Worm (Caenorhabditis elegans): ENCODE results near the gene ZK418.2.

ZK418.2 gene

ce11 chrIII:7064185-7064584, 27.0 kb upstream of the ZK418.2 start, which contains the start of gene R01H2.4:
R01H2.4 (minus strand) TSS chrIII:7064285.
- TF ChIP-seq nhr-47 (tag; optimal IDR thresholded peaks at IDR 0.05) = no peak
- no peak for TF ChIP-seq mab-9 (GFP tag; IDR thresholded peaks at IDR 0.05)
- TF ChIP-seq fkh-10 (GFP tag; optimal IDR thresholded peaks at IDR 0.05) = no peak

DNA sequence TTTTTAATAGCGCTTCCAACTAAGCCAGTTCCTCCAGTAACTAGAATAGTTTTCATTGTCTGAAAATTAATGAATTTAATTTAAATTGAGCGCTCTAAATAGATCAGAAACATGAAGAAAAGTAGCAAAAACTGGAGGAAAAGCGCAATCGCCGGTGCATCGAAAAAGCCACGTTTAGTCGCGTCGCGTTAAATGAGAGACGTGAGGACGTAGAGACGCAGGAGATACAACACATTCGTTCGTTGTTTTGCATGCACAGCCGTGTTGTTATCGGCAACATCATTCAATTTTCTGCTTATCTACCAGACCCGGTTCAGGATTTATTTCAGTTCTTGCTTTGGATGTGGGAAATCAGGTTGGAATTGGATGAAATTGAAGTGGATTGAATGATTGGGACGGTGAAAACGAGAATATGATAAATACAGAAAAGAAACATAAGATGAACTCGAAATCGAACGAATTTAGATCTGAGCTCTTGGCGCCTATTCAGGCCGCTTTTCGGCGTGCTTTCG, 23.7 kb upstream of the ZK418.2 start, which contains the start of gene ger-1:
Gene ger-1, minus strand, starts transcription at position 93 of the 512 bp plus-strand sequence.
- TF ChIP-seq lin-35 (GFP tag; optimal IDR thresholded peaks at IDR 0.05) (peak in 1 of 2 experiments; percentile 13), snpc-4 (tag; optimal IDR thresholded peaks at IDR 0.05) (no peak), dpl-1 (GFP tag; optimal IDR thresholded peaks at IDR 0.05) (peak in 1 of 3 experiments; percentile 3), mef-2 (tag; optimal IDR thresholded peaks at IDR 0.05) (no peak), elt-3 (tag; optimal IDR thresholded peaks at IDR 0.05) (no peak), efl-1 (optimal IDR thresholded peaks at IDR 0.05) (no peak), efl-1 (GFP tag; optimal IDR thresholded peaks at IDR 0.05 in 1 of 2) (peak in 1 of 2 experiments; percentile 93)

- TF ChIP-seq irx-1 (tag; optimal IDR thresholded peaks at IDR 0.05) (no peak), C04F5.9 (tag; optimal IDR thresholded peaks at IDR 0.05) (no peak), swsn-7 (tag; optimal IDR thresholded peaks at IDR 0.05) (peak; percentile 32), ceh-82 (tag; optimal IDR thresholded peaks at IDR 0.05) (peak in 1 of 3 experiments; percentile 51), lir-3 (tag; optimal IDR thresholded peaks at IDR 0.05; ENCODE audit: poor library complexity) (peak; percentile 11), nhr-237 (tag; optimal IDR thresholded peaks at IDR 0.05) (no peak), fos-1 (tag; optimal IDR thresholded peaks at IDR 0.05) (no peak), sup-37 (GFP tag; optimal IDR thresholded peaks at IDR 0.05) (no peak), nhr-76 (tag; optimal IDR thresholded peaks at IDR 0.05) (no peak), fkh-8 (tag; optimal IDR thresholded peaks at IDR 0.05) (peak; percentile 34), lin-14 (GFP tag; optimal IDR thresholded peaks at IDR 0.05) (no peak), lsy-2 (tag; optimal IDR thresholded peaks at IDR 0.05) (peak; percentile 51 to 79), sptf-1 (tag; optimal IDR thresholded peaks at IDR 0.05) (no peak), nhr-90 (tag; optimal IDR thresholded peaks at IDR 0.05; ENCODE audit: poor library complexity) (no peak), ztf-11 (tag; optimal IDR thresholded peaks at IDR 0.05) (no peak), nhr-28 (tag; optimal IDR thresholded peaks at IDR 0.05) (no peak), F16B12.6 (tag; optimal IDR thresholded peaks at IDR 0.05) (peak; percentile 88), lin-15B (tag; optimal IDR thresholded peaks at IDR 0.05) (no peak), snu-23 (GFP tag; optimal IDR thresholded peaks at IDR 0.05) (peak; percentile 68), pqm-1 (tag; optimal IDR thresholded peaks at IDR 0.05) (no peak), hlh-4 (tag; optimal IDR thresholded peaks at IDR 0.05) (no peak), ces-1 (GFP tag; optimal IDR thresholded peaks at IDR 0.05) (no peak), sox-4 (tag; optimal IDR thresholded peaks at IDR 0.05) (no peak), nhr-71 (tag; optimal IDR thresholded peaks at IDR 0.05) (peak; percentile 61), ets-5 (GFP tag; IDR thresholded peaks at IDR 0.05) (no peak), jun-1 (tag; optimal IDR thresholded peaks at IDR 0.05) (no peak), unc-86 (tag; optimal IDR thresholded peaks at IDR 0.05) (no peak), xbp-1 (tag; optimal IDR thresholded peaks at IDR 0.05) (peak; percentile 42), fkh-4 (tag; optimal IDR thresholded peaks at IDR 0.05; ENCODE audit: borderline replicate concordance) (no peak), nhr-12 (tag; optimal IDR thresholded peaks at IDR 0.05) (no peak), zag-1 (tag; optimal IDR thresholded peaks at IDR 0.05) (no peak), vab-15 (tag; optimal IDR thresholded peaks at IDR 0.05) (no peak), unc-62 (GFP tag; optimal IDR thresholded peaks at IDR 0.05) (no peak), egl-13 (tag; optimal IDR thresholded peaks at IDR 0.05) (no peak), isw-1 (GFP tag; IDR thresholded peaks at IDR 0.05) (no peak), ztf-4 (tag; optimal IDR thresholded peaks at IDR 0.05) (no peak), lin-13 (GFP tag; optimal IDR thresholded peaks at IDR 0.05) (no peak), mef-2 (tag; optimal IDR thresholded peaks at IDR 0.05) (no peak), nhr-19 (GFP tag; conservative IDR thresholded peaks at IDR 0.05) (peak; percentile 27; the same call in 1 of the 2 replicates), ceh-90 (tag; optimal IDR thresholded peaks at IDR 0.05) (no peak)
These were observed 22.5 kb upstream of the ZK418.2 start, which contains the start of the genes ubc-18 and R01H2.8 for ce11 chrIII:7068520-7069113. ubc-18 (minus strand) TSS chrIII:7068570. R01H2.8 (plus strand) TSS chrIII:7069063.
